Worm (Caenorhabditis elegans) whole organism, young adult: ENCODE results near the gene F53E2.2.

Source experiments
- D2030.7 ChIP-seq: fragments of 200-800 bp; sonication (Bioruptor generic); IDR thresholded peaks from 2 replicates; pipeline ENCODE4 v1.3.6; 2022; ENCODE audit warnings: missing genetic modification reagents, missing genetic modification characterization, missing compliant biosample characterization
- F10E7.11 ChIP-seq: sonication (generic microtip); optimal IDR thresholded peaks from 2 replicates; lab custom pipeline; 2017; ENCODE audit warnings: mild to moderate bottlenecking, missing genetic modification characterization, moderate library complexity, missing compliant biosample characterization
- K12H6.12 ChIP-seq: fragments of 200-800 bp; sonication (Bioruptor generic); optimal IDR thresholded peaks from 2 replicates; lab custom pipeline; 2018; ENCODE audit warnings: mild to moderate bottlenecking, missing genetic modification characterization, missing compliant biosample characterization
- T26A5.8 ChIP-seq: sonication (generic microtip); optimal IDR thresholded peaks from 2 replicates; lab custom pipeline; 2016; ENCODE audit warnings: missing genetic modification characterization, missing compliant biosample characterization
- Y53F4B.3 ChIP-seq: fragments of 200-800 bp; sonication (Bioruptor generic); IDR thresholded peaks from 2 replicates; pipeline ENCODE4 v1.3.6; 2022; ENCODE audit warnings: missing genetic modification reagents, missing genetic modification characterization, missing compliant biosample characterization
- akir-1 ChIP-seq: fragments of 200-800 bp; sonication (Bioruptor generic); optimal IDR thresholded peaks from 2 replicates; lab custom pipeline; 2018; ENCODE audit warnings: mild to moderate bottlenecking, missing genetic modification characterization, moderate library complexity, missing compliant biosample characterization
- athp-1 ChIP-seq: sonication (generic microtip); optimal IDR thresholded peaks from 2 replicates; lab custom pipeline; 2017; ENCODE audit warnings: mild to moderate bottlenecking, missing genetic modification characterization, missing compliant biosample characterization
- attf-5 ChIP-seq: fragments of 200-800 bp; sonication (Bioruptor generic); optimal IDR thresholded peaks from 2 replicates; lab custom pipeline; 2018; ENCODE audit warnings: mild to moderate bottlenecking, missing genetic modification characterization, missing compliant biosample characterization
- ccch-3 ChIP-seq: fragments of 200-800 bp; sonication (Bioruptor generic); optimal IDR thresholded peaks from 2 replicates; lab custom pipeline; 2018; ENCODE audit warnings: mild to moderate bottlenecking, missing genetic modification characterization, missing compliant biosample characterization
- cebp-1 ChIP-seq, 2 experiments: fragments of 200-800 bp in 1 of 2; sonication (Bioruptor generic) in 1 of 2; sonication (generic microtip) in 1 of 2; IDR thresholded peaks in 1 of 2; optimal IDR thresholded peaks in 1 of 2; 2 replicates each; pipeline versions ENCODE4 v1.3.6 to Lab custom; 2017 to 2022; ENCODE audit warnings: missing compliant biosample characterization in 2 of 2, missing genetic modification characterization in 2 of 2, mild to moderate bottlenecking in 1 of 2, missing genetic modification reagents in 1 of 2, moderate library complexity in 1 of 2
- ceh-27 ChIP-seq: fragments of 200-800 bp; sonication (Bioruptor generic); optimal IDR thresholded peaks from 2 replicates; lab custom pipeline; 2018; ENCODE audit warnings: mild to moderate bottlenecking, missing genetic modification characterization, moderate library complexity, missing compliant biosample characterization
- egl-44 ChIP-seq: fragments of 200-800 bp; sonication (Bioruptor generic); IDR thresholded peaks from 2 replicates; pipeline ENCODE4 v1.3.6; 2022; ENCODE audit warnings: missing genetic modification reagents, missing genetic modification characterization, missing compliant biosample characterization
- fkh-3 ChIP-seq: sonication (generic microtip); optimal IDR thresholded peaks from 2 replicates; lab custom pipeline; 2016; ENCODE audit warnings: mild to moderate bottlenecking, missing genetic modification characterization, missing compliant biosample characterization
- hlh-12 ChIP-seq: sonication (generic microtip); optimal IDR thresholded peaks from 2 replicates; lab custom pipeline; 2016; ENCODE audit warnings: missing genetic modification characterization, missing compliant biosample characterization
- hlh-26 ChIP-seq: fragments of 200-800 bp; sonication (Bioruptor generic); conservative IDR thresholded peaks from 2 replicates; pipeline ENCODE4 v1.3.6; 2022; ENCODE audit warnings: missing genetic modification reagents, missing genetic modification characterization, missing compliant biosample characterization
- hmg-1.2 ChIP-seq: fragments of 200-800 bp; sonication (Bioruptor generic); IDR thresholded peaks from 2 replicates; pipeline ENCODE4 v1.3.6; 2022; ENCODE audit warnings: missing genetic modification reagents, missing genetic modification characterization, missing compliant biosample characterization
- hsf-1 ChIP-seq: fragments of 200-800 bp; sonication (Bioruptor generic); IDR thresholded peaks from 2 replicates; pipeline ENCODE4 v1.3.6; 2022; ENCODE audit warnings: missing genetic modification reagents, missing genetic modification characterization, missing compliant biosample characterization
- lag-1 ChIP-seq: fragments of 200-800 bp; sonication (Bioruptor generic); IDR thresholded peaks from 2 replicates; pipeline ENCODE4 v1.3.6; 2022; ENCODE audit warnings: missing genetic modification reagents, missing genetic modification characterization, missing compliant biosample characterization
- let-607 ChIP-seq, 2 experiments: fragments of 200-800 bp in 1 of 2; sonication (Bioruptor generic) in 1 of 2; sonication (generic microtip) in 1 of 2; optimal IDR thresholded peaks; 2 replicates each; lab custom pipeline; 2016 to 2018; ENCODE audit warnings: mild to moderate bottlenecking in 2 of 2, missing compliant biosample characterization in 2 of 2, missing genetic modification characterization in 2 of 2, moderate library complexity in 2 of 2, missing genotype in 1 of 2
- lin-26 ChIP-seq: fragments of 200-800 bp; sonication (Bioruptor generic); IDR thresholded peaks from 2 replicates; pipeline ENCODE4 v1.3.6; 2022; ENCODE audit warnings: missing genetic modification reagents, missing genetic modification characterization, missing compliant biosample characterization
- lin-54 ChIP-seq: fragments of 200-800 bp; sonication (Bioruptor generic); optimal IDR thresholded peaks from 2 replicates; lab custom pipeline; 2018; ENCODE audit warnings: mild to moderate bottlenecking, missing genetic modification characterization, missing compliant biosample characterization
- lsy-27 ChIP-seq: sonication (generic microtip); optimal IDR thresholded peaks from 2 replicates; lab custom pipeline; 2017; ENCODE audit warnings: missing genetic modification characterization, mild to moderate bottlenecking, missing compliant biosample characterization, antibody characterized with exemption, missing genotype, borderline replicate concordance; ENCODE audit not compliant: insufficient read depth
- madf-3 ChIP-seq: fragments of 200-800 bp; sonication (Bioruptor generic); IDR thresholded peaks from 2 replicates; pipeline ENCODE4 v1.3.6; 2022; ENCODE audit warnings: missing genetic modification reagents, missing genetic modification characterization, missing compliant biosample characterization
- mxl-1 ChIP-seq: sonication (generic microtip); optimal IDR thresholded peaks from 2 replicates; lab custom pipeline; 2016; ENCODE audit warnings: missing genetic modification characterization, missing compliant biosample characterization
- nfya-1 ChIP-seq: sonication (generic microtip); optimal IDR thresholded peaks from 2 replicates; lab custom pipeline; 2017; ENCODE audit warnings: antibody characterized with exemption, missing compliant biosample characterization, missing genetic modification characterization, borderline replicate concordance; ENCODE audit not compliant: insufficient read depth
- nfya-2 ChIP-seq: fragments of 200-800 bp; sonication (Bioruptor generic); IDR thresholded peaks from 2 replicates; pipeline ENCODE4 v1.3.6; 2022; ENCODE audit warnings: missing genetic modification reagents, missing genetic modification characterization, missing compliant biosample characterization
- nhr-80 ChIP-seq: sonication (generic microtip); optimal IDR thresholded peaks from 2 replicates; lab custom pipeline; 2016; ENCODE audit warnings: missing genetic modification characterization, missing compliant biosample characterization
- nhr-90 ChIP-seq: sonication (generic microtip); optimal IDR thresholded peaks from 2 replicates; lab custom pipeline; 2016; ENCODE audit warnings: missing genotype, mild to moderate bottlenecking, missing genetic modification characterization, missing compliant biosample characterization
- snpc-4 ChIP-seq, 5 experiments: fragments of 150-350 bp in 1 of 5; sonication (generic microtip) in 4 of 5; optimal IDR thresholded peaks; 2 replicates each; lab custom pipeline; 2014 to 2018; ENCODE audit warnings: missing genetic modification characterization in 5 of 5, missing biosample characterization in 3 of 5, antibody characterized with exemption in 2 of 5, mild to moderate bottlenecking in 2 of 5, missing compliant biosample characterization in 2 of 5, missing genotype in 2 of 5, moderate library complexity in 2 of 5, missing genetic modification reagents in 1 of 5
- xnd-1 ChIP-seq: sonication (generic microtip); optimal IDR thresholded peaks from 2 replicates; lab custom pipeline; 2016; ENCODE audit warnings: missing genotype, missing genetic modification reagents, missing genetic modification characterization, missing compliant biosample characterization
- ztf-25 ChIP-seq: fragments of 200-800 bp; sonication (Bioruptor generic); IDR thresholded peaks from 2 replicates; pipeline ENCODE4 v1.3.6; 2022; ENCODE audit warnings: missing genetic modification reagents, missing genetic modification characterization, missing compliant biosample characterization

Gene F53E2.2

DNA sequence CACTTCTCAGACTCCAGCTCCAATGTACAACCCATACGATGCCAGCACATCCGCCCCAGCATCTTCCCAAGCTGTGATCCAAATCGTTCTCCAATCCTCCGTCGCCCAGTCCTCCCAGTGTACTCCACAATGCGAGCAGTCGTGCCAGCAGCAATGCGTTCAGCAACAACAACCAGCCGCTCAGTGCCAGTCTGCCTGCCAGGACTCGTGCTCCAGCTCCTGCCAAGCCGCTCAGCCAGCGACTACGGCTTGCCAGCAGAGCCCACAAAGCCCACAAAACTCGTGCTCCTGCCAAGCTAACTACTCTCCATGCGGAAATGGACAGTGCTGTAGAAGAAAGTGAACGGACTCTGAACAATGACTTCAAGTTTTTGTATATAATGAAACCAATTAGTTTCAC, 9.0 kb upstream of the F53E2.2 start (continued):
- TF ChIP-seq ccch-3 (GFP tag; lab: Kevin White, UChicago) = no peak
- no peak for TF ChIP-seq K12H6.12 (tag; lab: Kevin White, UChicago)
- TF ChIP-seq nfya-2 (GFP tag; lab: Robert Waterston, UW) = no peak
- TF ChIP-seq fkh-3 (tag; lab: Kevin White, UChicago) = peak; percentile 39
- TF ChIP-seq let-607 (tag; optimal IDR thresholded peaks at IDR 0.05; lab: Kevin White, UChicago) = no peak
- no peak for TF ChIP-seq hlh-12 (tag; lab: Kevin White, UChicago)

DNA sequence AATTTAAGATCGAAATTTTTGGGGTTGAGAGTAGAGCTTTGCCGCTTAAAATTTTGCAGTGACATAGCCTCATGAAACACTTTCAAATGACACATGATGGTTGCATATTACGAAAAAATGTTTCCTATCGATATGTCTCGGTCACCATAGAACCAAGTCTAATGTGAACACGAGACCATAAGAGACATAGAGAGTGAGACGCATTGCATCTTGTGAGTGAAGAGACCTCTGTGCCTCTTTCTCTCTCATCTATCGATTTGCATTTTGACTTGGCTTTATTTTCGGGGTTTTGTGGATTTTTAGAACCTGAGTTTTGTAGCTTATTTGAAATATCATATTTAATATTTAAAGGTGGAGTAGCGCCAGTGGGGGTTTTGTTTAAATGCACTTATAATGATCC, 7.9 kb upstream of the F53E2.2 start:
- TF ChIP-seq attf-5 (GFP tag; lab: Kevin White, UChicago) (peak; percentile 58), hmg-1.2 (peak; percentile 34; the same call in 1 of the 2 replicates), nhr-80 (tag; lab: Kevin White, UChicago) (peak; percentile 43), hlh-26 (no peak), K12H6.12 (tag; lab: Kevin White, UChicago) (no peak), ceh-27 (GFP tag; lab: Kevin White, UChicago) (no peak), cebp-1 (GFP tag; IDR thresholded peaks at IDR 0.05; lab: Robert Waterston, UW) (no peak), cebp-1 (tag; optimal IDR thresholded peaks at IDR 0.05; lab: Kevin White, UChicago) (peak; percentile 65), snpc-4 (GFP tag; optimal IDR thresholded peaks at IDR 0.05; lab: Kevin White, UChicago) (no peak), snpc-4 (tag; optimal IDR thresholded peaks at IDR 0.05; lab: Kevin White, UChicago) (no peak), T26A5.8 (tag; lab: Kevin White, UChicago) (no peak)

DNA sequence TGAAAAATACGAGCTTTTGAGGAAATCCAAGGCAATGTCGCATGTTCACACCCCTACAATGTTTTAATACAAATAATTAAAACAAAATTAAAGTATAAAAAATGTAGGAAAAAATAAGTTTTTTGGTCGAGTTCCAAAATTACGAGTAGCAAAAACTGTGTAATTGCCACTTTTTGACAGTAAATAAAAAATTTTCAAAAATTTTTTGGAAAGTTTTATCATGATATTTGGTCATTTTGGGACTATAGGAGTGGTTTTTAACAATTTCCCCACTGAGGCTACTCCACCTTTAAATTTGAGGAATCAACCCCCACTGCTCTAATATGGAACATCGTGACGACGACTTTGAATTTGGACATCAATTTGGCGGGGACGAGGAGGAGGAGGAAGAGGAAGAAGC, 7.4 kb upstream of the F53E2.2 start, which contains the start of gene gid-8:
Gene gid-8, plus strand, starts transcription at position 301 of the 400 bp plus-strand sequence.
- TF ChIP-seq mxl-1 (tag; lab: Kevin White, UChicago) (no peak), ztf-25 (GFP tag; lab: Robert Waterston, UW) (no peak), lin-54 (GFP tag; lab: Kevin White, UChicago) (no peak), F10E7.11 (no peak), cebp-1 (GFP tag; IDR thresholded peaks at IDR 0.05; lab: Robert Waterston, UW) (no peak), cebp-1 (tag; optimal IDR thresholded peaks at IDR 0.05; lab: Kevin White, UChicago) (no peak), ceh-27 (GFP tag; lab: Kevin White, UChicago) (no peak), lsy-27 (no peak), ccch-3 (GFP tag; lab: Kevin White, UChicago) (no peak), nfya-1 (tag; lab: Kevin White, UChicago) (no peak), egl-44 (GFP tag; lab: Robert Waterston, UW) (no peak), athp-1 (no peak), nhr-90 (no peak), snpc-4 (GFP tag; optimal IDR thresholded peaks at IDR 0.05; lab: Kevin White, UChicago) (no peak), snpc-4 (tag; optimal IDR thresholded peaks at IDR 0.05; lab: Kevin White, UChicago) (no peak)

DNA sequence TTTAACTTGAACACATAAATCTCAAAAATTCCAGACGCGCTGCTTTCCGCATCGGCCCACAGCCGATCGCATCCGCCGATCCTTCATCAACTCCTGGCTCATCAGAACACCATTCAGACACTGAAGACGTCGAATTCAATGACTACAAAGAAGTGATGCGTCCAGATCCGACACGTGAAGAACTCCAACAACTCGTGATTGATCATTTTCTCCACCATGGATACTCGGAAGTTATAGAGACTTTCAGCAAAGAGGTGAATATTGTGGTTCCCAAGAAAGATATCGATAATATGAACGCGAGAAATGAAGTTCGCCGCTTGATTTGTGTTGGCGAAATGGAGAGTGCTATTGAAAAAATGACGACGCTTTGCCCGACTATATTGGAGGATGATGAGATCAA, 6.0 kb upstream of the F53E2.2 start:
- TF ChIP-seq akir-1 (GFP tag; lab: Kevin White, UChicago) (no peak), xnd-1 (tag; lab: Kevin White, UChicago) (no peak), D2030.7 (no peak), madf-3 (no peak), fkh-3 (tag; lab: Kevin White, UChicago) (no peak), hsf-1 (GFP tag; lab: Robert Waterston, UW) (no peak), lag-1 (GFP tag; lab: Robert Waterston, UW) (no peak), lin-26 (GFP tag; lab: Robert Waterston, UW) (no peak), Y53F4B.3 (GFP tag; lab: Robert Waterston, UW) (no peak)
